Worm (Caenorhabditis elegans): ENCODE data around the gene T06E8.2.

The T06E8.2 gene

ce11 chrV:10031384-10032171 is 4.6 kb downstream of the T06E8.2 start (continued):
- peak in 1 of 6 experiments; percentile 14 for TF ChIP-seq elt-3 (tag; optimal IDR thresholded peaks at IDR 0.05)
- TF ChIP-seq lir-3 (tag; optimal IDR thresholded peaks at IDR 0.05; ENCODE audit: poor library complexity), result peak; percentile 33
- no peak for TF ChIP-seq ceh-8 (GFP tag; optimal IDR thresholded peaks at IDR 0.05)
- TF ChIP-seq zip-4 (GFP tag; optimal IDR thresholded peaks at IDR 0.05), result no peak
- TF ChIP-seq ztf-4 (tag; optimal IDR thresholded peaks at IDR 0.05), result no peak
- TF ChIP-seq fkh-4 (tag; optimal IDR thresholded peaks at IDR 0.05; ENCODE audit: borderline replicate concordance), result no peak
- no peak for TF ChIP-seq aha-1 (tag; optimal IDR thresholded peaks at IDR 0.05)
- TF ChIP-seq nhr-47 (tag; optimal IDR thresholded peaks at IDR 0.05), result peak; percentile 58
- peak in 2 of 3 experiments; percentile 18 to 21 for TF ChIP-seq ceh-82 (tag; optimal IDR thresholded peaks at IDR 0.05)
- TF ChIP-seq Y116A8C.19 (tag; optimal IDR thresholded peaks at IDR 0.05; ENCODE audit: borderline replicate concordance), result no peak
- peak; percentile 29 for TF ChIP-seq blmp-1 (tag; optimal IDR thresholded peaks at IDR 0.05)
- TF ChIP-seq irx-1 (tag; optimal IDR thresholded peaks at IDR 0.05), result no peak
- TF ChIP-seq ama-1 (optimal IDR thresholded peaks at IDR 0.05), result no peak
- no peak for TF ChIP-seq vab-15 (tag; optimal IDR thresholded peaks at IDR 0.05)
- TF ChIP-seq lin-39 (tag; optimal IDR thresholded peaks at IDR 0.05), result peak; percentile 5
- no peak for TF ChIP-seq alr-1 (tag; optimal IDR thresholded peaks at IDR 0.05; ENCODE audit: borderline replicate concordance)
- TF ChIP-seq sptf-1 (tag; optimal IDR thresholded peaks at IDR 0.05), result no peak
- peak; percentile 13 for TF ChIP-seq skn-1 (tag; optimal IDR thresholded peaks at IDR 0.05)
- peak; percentile 36 for TF ChIP-seq C16A3.4 (tag; optimal IDR thresholded peaks at IDR 0.05)
- TF ChIP-seq nhr-237 (tag; optimal IDR thresholded peaks at IDR 0.05), result no peak
- TF ChIP-seq jun-1 (tag; optimal IDR thresholded peaks at IDR 0.05), result peak; percentile 51
- TF ChIP-seq ceh-88 (GFP tag; IDR thresholded peaks at IDR 0.05), result no peak
- TF ChIP-seq nhr-76 (tag; optimal IDR thresholded peaks at IDR 0.05), result no peak
- TF ChIP-seq C34B4.2 (tag; optimal IDR thresholded peaks at IDR 0.05), result no peak
- peak; percentile 54 for TF ChIP-seq nhr-19 (GFP tag; conservative IDR thresholded peaks at IDR 0.05)
- TF ChIP-seq ces-1 (GFP tag; optimal IDR thresholded peaks at IDR 0.05), result no peak
- TF ChIP-seq pax-3 (tag; optimal IDR thresholded peaks at IDR 0.05), result no peak
- TF ChIP-seq efl-1 (optimal IDR thresholded peaks at IDR 0.05), result peak; percentile 96 to 97
- peak; percentile 94 to 99 for TF ChIP-seq efl-1 (GFP tag; optimal IDR thresholded peaks at IDR 0.05 in 1 of 2)
- no peak for TF ChIP-seq ceh-63 (GFP tag; optimal IDR thresholded peaks at IDR 0.05)
- no peak for TF ChIP-seq hpl-2 (GFP tag; optimal IDR thresholded peaks at IDR 0.05)
- peak; percentile 94 to 96 for TF ChIP-seq lin-35 (GFP tag; optimal IDR thresholded peaks at IDR 0.05)
- TF ChIP-seq unc-62 (GFP tag; optimal IDR thresholded peaks at IDR 0.05), result no peak

ce11 chrV:10030992-10031383 is 5.2 kb downstream of the T06E8.2 start, which contains the start of gene acl-2:
TSS of gene acl-2 (minus strand) at chrV:10031092.
- TF ChIP-seq nhr-20 (tag; optimal IDR thresholded peaks at IDR 0.05) (no peak), lsy-2 (tag; optimal IDR thresholded peaks at IDR 0.05) (no peak), blmp-1 (tag; optimal IDR thresholded peaks at IDR 0.05) (peak; percentile 38), elt-3 (tag; optimal IDR thresholded peaks at IDR 0.05) (peak in 1 of 6 experiments; percentile 12), zip-4 (GFP tag; optimal IDR thresholded peaks at IDR 0.05) (no peak), nhr-71 (tag; optimal IDR thresholded peaks at IDR 0.05) (no peak), nhr-84 (tag; optimal IDR thresholded peaks at IDR 0.05) (no peak), C04F5.9 (tag; optimal IDR thresholded peaks at IDR 0.05) (no peak), zag-1 (tag; optimal IDR thresholded peaks at IDR 0.05) (no peak), vab-15 (tag; optimal IDR thresholded peaks at IDR 0.05) (no peak), unc-86 (tag; optimal IDR thresholded peaks at IDR 0.05) (no peak), nhr-85 (tag) (no peak), C16A3.4 (tag; optimal IDR thresholded peaks at IDR 0.05) (no peak), nhr-77 (tag; optimal IDR thresholded peaks at IDR 0.05) (no peak), tlp-1 (tag; optimal IDR thresholded peaks at IDR 0.05) (no peak), ceh-8 (GFP tag; optimal IDR thresholded peaks at IDR 0.05) (no peak)

Measured in whole organism, L1 larva.